Worm (Caenorhabditis elegans): ENCODE results near the gene C31G12.3.
A peak's percentile ranks its signal among the peaks of the same experiment; 100 is the strongest.
"Not testable (repeated sequence)": the region's sequence is repeated elsewhere in the genome, so short reads cannot be mapped to it uniquely, and the experiment has no call there.

C31G12.3 gene

DNA sequence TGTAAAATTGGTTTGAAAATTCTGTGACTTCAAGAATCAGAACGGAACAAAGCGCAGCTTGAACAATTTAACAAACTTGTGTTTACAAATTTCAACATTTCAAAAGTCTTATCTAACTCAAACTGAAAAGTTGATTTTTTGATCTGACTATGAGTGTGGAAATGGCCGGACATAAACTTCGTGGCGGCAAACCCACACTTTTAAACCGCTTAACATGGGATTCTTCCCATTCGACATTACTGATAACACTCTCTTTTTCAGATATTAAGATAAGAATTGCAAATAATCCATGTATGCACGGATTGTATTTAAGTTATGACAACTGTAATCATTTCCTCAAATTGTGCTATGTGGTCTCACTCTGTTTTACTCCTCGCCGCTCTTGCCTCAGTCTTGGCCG is 6.1 kb downstream of the C31G12.3 start, which contains the start of gene clec-42:
Gene clec-42 (plus strand): TSS at position 285 of the 400 bp plus-strand sequence.
- TF ChIP-seq pqm-1 (tag; optimal IDR thresholded peaks at IDR 0.05) (peak; percentile 31), elt-2 (tag; optimal IDR thresholded peaks at IDR 0.05) (peak; percentile 79), fkh-2 (tag; optimal IDR thresholded peaks at IDR 0.05) (no peak), jun-1 (tag; optimal IDR thresholded peaks at IDR 0.05) (peak; percentile 1)

DNA sequence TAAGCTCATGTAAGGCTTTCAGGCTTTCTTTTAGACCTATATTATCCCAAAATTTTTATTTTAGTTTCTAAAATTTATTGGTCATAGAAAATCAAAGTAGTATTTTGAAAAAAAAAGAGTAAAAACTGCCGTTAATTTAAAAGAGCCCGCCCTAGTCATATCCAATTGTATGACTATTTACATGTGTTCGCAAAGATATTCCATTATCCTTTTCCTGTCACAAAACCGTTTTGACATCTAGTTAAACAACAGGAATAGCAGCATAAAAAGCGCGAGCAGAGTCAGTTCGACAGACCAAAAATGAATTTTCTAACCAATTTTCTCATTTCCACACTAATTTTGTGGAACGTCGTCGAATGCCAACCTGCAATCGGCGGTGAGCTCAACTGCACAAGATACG is 10.0 kb downstream of the C31G12.3 start, which contains the start of gene F16H6.3:
Gene F16H6.3 (plus strand): TSS at position 301 of the 400 bp plus-strand sequence.
- no peak for TF ChIP-seq egl-27 (tag; optimal IDR thresholded peaks at IDR 0.05)
- TF ChIP-seq ceh-28 (tag; optimal IDR thresholded peaks at IDR 0.05), result no peak
- TF ChIP-seq mdl-1 (tag; optimal IDR thresholded peaks at IDR 0.05), result no peak
- TF ChIP-seq snpc-4 (tag; optimal IDR thresholded peaks at IDR 0.05), result no peak
- no peak for TF ChIP-seq nhr-11 (tag; optimal IDR thresholded peaks at IDR 0.05)
- TF ChIP-seq lsy-12 (tag; optimal IDR thresholded peaks at IDR 0.05), result no peak
- no peak for TF ChIP-seq elt-3 (tag; optimal IDR thresholded peaks at IDR 0.05)

DNA sequence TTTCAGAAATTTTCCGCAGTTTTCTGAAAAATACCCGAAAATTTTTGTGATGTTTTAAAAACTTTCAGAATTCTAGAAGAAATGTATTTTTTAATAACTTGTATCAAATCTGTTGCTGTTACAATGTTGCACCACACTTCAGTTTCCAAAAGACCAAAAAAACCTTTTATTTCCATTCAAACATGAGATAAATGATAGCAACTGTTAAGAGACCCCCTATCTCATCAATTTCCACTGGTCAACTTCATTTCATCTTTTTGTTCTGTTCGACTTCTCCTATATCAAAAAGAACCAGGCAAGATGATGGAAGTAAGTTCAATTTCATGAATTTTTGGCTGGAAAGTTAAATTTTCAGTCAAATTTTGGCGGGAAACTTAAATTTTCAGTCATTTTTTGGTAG is 13.4 kb downstream of the C31G12.3 start, which contains the start of gene F16H6.4:
Gene F16H6.4 (plus strand): TSS at position 301 of the 400 bp plus-strand sequence.
- TF ChIP-seq pha-4 (tag; optimal IDR thresholded peaks at IDR 0.05) (no peak), nhr-25 (tag; optimal IDR thresholded peaks at IDR 0.05) (no peak), snpc-4 (tag; optimal IDR thresholded peaks at IDR 0.05) (no peak), unc-39 (tag; optimal IDR thresholded peaks at IDR 0.05) (no peak), elt-1 (tag; optimal IDR thresholded peaks at IDR 0.05) (no peak), elt-3 (tag; optimal IDR thresholded peaks at IDR 0.05) (no peak), nhr-237 (tag; optimal IDR thresholded peaks at IDR 0.05) (no peak), lin-15B (tag; optimal IDR thresholded peaks at IDR 0.05) (no peak)

DNA sequence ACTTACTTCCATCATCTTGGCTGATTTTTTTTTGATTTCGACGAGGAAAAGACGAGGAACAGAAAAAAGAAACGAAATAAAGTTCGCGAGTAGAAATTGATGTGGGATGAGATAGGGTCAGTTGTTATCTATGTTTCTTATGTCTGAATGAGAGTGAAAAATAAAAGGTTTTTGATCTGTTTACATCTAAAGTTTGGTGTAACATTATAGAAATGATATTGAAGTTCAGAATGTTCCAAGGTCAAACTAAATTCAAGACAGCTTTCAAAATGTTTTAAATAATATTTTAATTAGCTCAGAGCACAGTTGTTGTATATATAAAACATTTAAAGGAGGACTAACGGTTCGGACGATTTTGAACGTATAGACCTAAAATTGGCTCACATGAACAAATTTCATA is 24.1 kb downstream of the C31G12.3 start, which contains the start of gene F16H6.7:
Gene F16H6.7 (minus strand): TSS at position 101 of the 400 bp plus-strand sequence.
- no peak for TF ChIP-seq ceh-28 (tag; optimal IDR thresholded peaks at IDR 0.05)
- no peak for TF ChIP-seq nhr-237 (tag; optimal IDR thresholded peaks at IDR 0.05)
- no peak for TF ChIP-seq fkh-10 (GFP tag; optimal IDR thresholded peaks at IDR 0.05)
- no peak for TF ChIP-seq ztf-11 (tag; optimal IDR thresholded peaks at IDR 0.05)
- no peak for TF ChIP-seq ceh-9 (tag; optimal IDR thresholded peaks at IDR 0.05)
- TF ChIP-seq unc-39 (tag; optimal IDR thresholded peaks at IDR 0.05), result no peak
- TF ChIP-seq pqm-1 (tag; optimal IDR thresholded peaks at IDR 0.05), result no peak
- no peak for TF ChIP-seq daf-12 (tag; optimal IDR thresholded peaks at IDR 0.05)
- TF ChIP-seq ztf-4 (tag; optimal IDR thresholded peaks at IDR 0.05), result no peak
- TF ChIP-seq egl-5 (tag; optimal IDR thresholded peaks at IDR 0.05), result no peak

DNA sequence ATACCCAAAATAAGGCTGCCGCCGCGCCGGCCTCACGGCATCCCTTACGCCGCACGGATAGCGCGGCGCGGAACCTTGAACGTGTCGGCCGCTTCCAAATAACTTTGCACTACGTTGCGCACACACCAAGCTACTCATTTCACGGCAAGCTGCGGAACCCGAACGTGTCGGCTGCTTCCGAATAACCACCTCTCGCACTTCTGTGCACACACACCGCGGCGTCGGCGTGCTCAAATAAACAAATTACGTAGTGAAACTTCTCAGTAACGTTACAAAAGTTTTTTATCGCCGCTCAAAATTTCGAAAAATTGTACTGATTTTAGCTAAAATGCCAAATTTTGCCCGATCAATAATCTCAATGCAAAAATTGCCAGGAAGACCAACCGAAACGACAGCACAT is 27.8 kb downstream of the C31G12.3 start:
- TF ChIP-seq ceh-82 (tag; optimal IDR thresholded peaks at IDR 0.05) (no peak), unc-62 (GFP tag; optimal IDR thresholded peaks at IDR 0.05) (no peak), tbx-2 (tag; optimal IDR thresholded peaks at IDR 0.05) (no peak), zag-1 (tag; optimal IDR thresholded peaks at IDR 0.05) (no peak), jun-1 (tag; optimal IDR thresholded peaks at IDR 0.05) (no peak), elt-3 (tag; optimal IDR thresholded peaks at IDR 0.05) (no peak), ceh-9 (tag; optimal IDR thresholded peaks at IDR 0.05) (no peak), nhr-11 (tag; optimal IDR thresholded peaks at IDR 0.05) (no peak), pha-4 (tag; optimal IDR thresholded peaks at IDR 0.05) (no peak), nfya-1 (tag; optimal IDR thresholded peaks at IDR 0.05; ENCODE audit: insufficient read depth) (no peak)

DNA sequence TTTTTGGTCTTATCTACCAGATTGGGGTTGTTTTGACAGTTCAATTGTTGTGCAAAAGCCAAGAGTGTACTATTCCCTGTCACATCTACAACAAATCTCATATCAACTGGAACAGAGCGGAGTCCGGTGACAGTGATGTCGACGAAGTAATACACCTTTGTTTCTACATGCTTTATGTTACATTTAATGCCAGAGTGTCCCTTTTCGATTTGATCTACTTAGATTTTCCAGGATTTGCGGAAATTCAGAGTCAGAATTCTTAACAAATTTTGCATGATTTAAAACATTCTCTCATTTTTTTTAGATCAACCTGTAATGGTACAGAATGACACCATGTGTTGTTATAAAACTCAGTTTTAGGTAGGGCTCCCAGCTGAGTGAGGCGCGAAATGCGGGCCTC is 31.2 kb downstream of the C31G12.3 start, which contains the start of gene F16H6.8:
Gene F16H6.8 (minus strand): TSS at position 101 of the 400 bp plus-strand sequence.
- TF ChIP-seq nhr-77, nhr-28, nhr-25 (tag; optimal IDR thresholded peaks at IDR 0.05): not testable (repeated sequence)

DNA sequence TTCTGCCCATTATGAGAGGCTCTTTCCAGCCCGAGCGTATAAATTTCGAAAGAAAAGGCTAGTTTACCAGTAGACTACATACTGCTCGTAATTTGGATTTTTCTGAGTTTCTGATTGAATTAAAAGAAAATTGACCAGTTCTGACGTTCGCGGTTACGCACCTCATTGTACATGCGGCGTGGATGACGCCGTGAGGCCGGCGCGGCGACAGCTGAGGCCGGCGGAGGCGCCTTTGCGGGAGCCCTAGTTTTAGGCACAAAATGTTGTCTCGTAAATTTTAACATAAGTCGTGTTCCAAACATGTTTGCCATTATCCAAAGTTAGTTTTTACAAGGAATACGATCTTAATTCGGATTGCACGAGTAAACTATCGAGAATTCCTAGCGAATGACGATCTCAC is 31.8 kb downstream of the C31G12.3 start, which contains the start of gene F16H6.9:
Gene F16H6.9 (plus strand): TSS at position 301 of the 400 bp plus-strand sequence.
- TF ChIP-seq nhr-25, nhr-67, egl-5 (tag; optimal IDR thresholded peaks at IDR 0.05): not testable (repeated sequence)
